Worm (Caenorhabditis elegans) whole organism, late embryonic: ENCODE measurements around the gene cog-1.

Experiments
- ahr-1 ChIP-seq: sonication (generic microtip); optimal IDR thresholded peaks from 2 replicates; lab custom pipeline; 2016; ENCODE audit warnings: missing genetic modification characterization, missing compliant biosample characterization
- ceh-14 ChIP-seq: sonication (generic microtip); optimal IDR thresholded peaks from 2 replicates; lab custom pipeline; 2016; ENCODE audit warnings: missing genotype, missing genetic modification characterization, missing compliant biosample characterization
- ceh-2 ChIP-seq: sonication (generic microtip); optimal IDR thresholded peaks from 2 replicates; lab custom pipeline; 2016; ENCODE audit warnings: missing genotype, missing genetic modification characterization, missing compliant biosample characterization
- ceh-22 ChIP-seq: sonication (generic microtip); optimal IDR thresholded peaks from 2 replicates; lab custom pipeline; 2017; ENCODE audit warnings: missing biosample characterization, missing genetic modification characterization
- ceh-30 ChIP-seq: fragments of 150-350 bp; optimal IDR thresholded peaks from 2 replicates; lab custom pipeline; 2014; ENCODE audit warnings: missing biosample characterization, missing genetic modification characterization
- ceh-31 ChIP-seq: sonication (generic microtip); optimal IDR thresholded peaks from 2 replicates; lab custom pipeline; 2016; ENCODE audit warnings: missing genetic modification characterization, missing compliant biosample characterization
- ceh-34 ChIP-seq: sonication (generic microtip); optimal IDR thresholded peaks from 2 replicates; lab custom pipeline; 2016; ENCODE audit warnings: mild to moderate bottlenecking, missing genetic modification characterization, missing compliant biosample characterization
- ceh-45 ChIP-seq: fragments of 200-800 bp; sonication (Bioruptor generic); IDR thresholded peaks from 2 replicates; pipeline ENCODE4 v1.3.6; 2022; ENCODE audit warnings: missing genetic modification reagents, missing genetic modification characterization, missing compliant biosample characterization
- ceh-48 ChIP-seq: sonication (generic microtip); optimal IDR thresholded peaks from 2 replicates; lab custom pipeline; 2016; ENCODE audit warnings: missing genetic modification characterization, inconsistent platforms, missing compliant biosample characterization
- dve-1 ChIP-seq: sonication (generic microtip); optimal IDR thresholded peaks from 2 replicates; lab custom pipeline; 2017; ENCODE audit warnings: antibody characterized with exemption, mild to moderate bottlenecking, missing genetic modification characterization, missing compliant biosample characterization
- hlh-13 ChIP-seq: fragments of 200-800 bp; sonication (Bioruptor generic); optimal IDR thresholded peaks from 2 replicates; lab custom pipeline; 2018; ENCODE audit warnings: mild to moderate bottlenecking, missing genetic modification characterization, missing compliant biosample characterization
- hlh-15 ChIP-seq: sonication (generic microtip); optimal IDR thresholded peaks from 2 replicates; lab custom pipeline; 2016; ENCODE audit warnings: missing genetic modification characterization, missing compliant biosample characterization
- hlh-30 ChIP-seq: sonication (generic microtip); optimal IDR thresholded peaks from 2 replicates; lab custom pipeline; 2017; ENCODE audit warnings: antibody characterized with exemption, missing genetic modification characterization, missing compliant biosample characterization; ENCODE audit not compliant: insufficient read depth
- hlh-6 ChIP-seq: sonication (generic microtip); optimal IDR thresholded peaks from 2 replicates; lab custom pipeline; 2016; ENCODE audit warnings: missing genotype, missing genetic modification characterization, missing compliant biosample characterization
- hlh-8 ChIP-seq: sonication (generic microtip); optimal IDR thresholded peaks from 2 replicates; lab custom pipeline; 2016; ENCODE audit warnings: missing genotype, missing genetic modification characterization, missing compliant biosample characterization
- nfya-1 ChIP-seq: sonication (generic microtip); optimal IDR thresholded peaks from 2 replicates; lab custom pipeline; 2017; ENCODE audit warnings: missing genetic modification characterization, mild to moderate bottlenecking, missing compliant biosample characterization, antibody characterized with exemption, moderate library complexity
- odd-2 ChIP-seq: sonication (generic microtip); optimal IDR thresholded peaks from 2 replicates; lab custom pipeline; 2017; ENCODE audit warnings: antibody characterized with exemption, mild to moderate bottlenecking, missing genetic modification characterization, missing compliant biosample characterization
- pag-3 ChIP-seq: sonication (generic microtip); optimal IDR thresholded peaks from 2 replicates; lab custom pipeline; 2016; ENCODE audit warnings: missing compliant biosample characterization, missing genetic modification characterization, borderline replicate concordance
- pat-9 ChIP-seq: fragments of 200-800 bp; sonication (Bioruptor generic); optimal IDR thresholded peaks from 2 replicates; lab custom pipeline; 2018; ENCODE audit warnings: mild to moderate bottlenecking, missing genetic modification characterization, moderate library complexity, missing compliant biosample characterization
- sox-4 ChIP-seq: sonication (generic microtip); optimal IDR thresholded peaks from 2 replicates; lab custom pipeline; 2017; ENCODE audit warnings: mild to moderate bottlenecking, missing genetic modification characterization, inconsistent platforms, missing compliant biosample characterization
- syd-9 ChIP-seq: sonication (generic microtip); optimal IDR thresholded peaks from 2 replicates; lab custom pipeline; 2016; ENCODE audit warnings: mild to moderate bottlenecking, missing genetic modification characterization, moderate library complexity, missing compliant biosample characterization
- unc-3 ChIP-seq, 2 experiments: fragments of 200-800 bp in 1 of 2; sonication (Bioruptor generic) in 1 of 2; sonication (generic microtip) in 1 of 2; conservative IDR thresholded peaks in 1 of 2; optimal IDR thresholded peaks in 1 of 2; 2 replicates each; pipeline versions ENCODE4 v1.3.6 to Lab custom; 2016 to 2022; ENCODE audit warnings: missing compliant biosample characterization in 2 of 2, missing genetic modification characterization in 2 of 2, missing genetic modification reagents in 1 of 2
- unc-42 ChIP-seq: sonication (generic microtip); optimal IDR thresholded peaks from 2 replicates; lab custom pipeline; 2016; ENCODE audit warnings: missing genotype, missing genetic modification characterization, missing compliant biosample characterization
- unc-86 ChIP-seq: sonication (generic microtip); optimal IDR thresholded peaks from 2 replicates; lab custom pipeline; 2016; ENCODE audit warnings: missing genetic modification characterization, missing compliant biosample characterization
- ztf-16 ChIP-seq: sonication (generic microtip); optimal IDR thresholded peaks from 2 replicates; lab custom pipeline; 2017; ENCODE audit warnings: missing genetic modification characterization, missing compliant biosample characterization

The cog-1 gene

DNA sequence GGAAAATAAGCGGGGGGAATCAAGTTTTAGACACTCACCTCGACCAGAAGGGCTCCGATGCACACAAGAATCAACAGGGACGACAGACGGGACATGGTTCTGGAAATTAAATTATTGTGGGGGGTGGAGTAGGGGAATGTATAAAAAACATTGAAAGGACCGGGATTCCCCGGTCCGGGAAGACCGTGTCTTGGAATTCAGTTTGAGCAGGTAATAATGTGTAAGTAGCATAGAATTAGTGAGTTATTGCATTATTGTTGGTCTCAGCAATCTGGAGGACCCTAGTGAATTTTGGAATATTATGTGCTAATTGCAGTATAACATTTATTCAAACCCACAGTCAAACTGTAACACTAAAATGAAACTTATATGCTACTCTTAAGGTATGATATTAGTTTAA lies 8.0 kb downstream of the cog-1 start, which contains the start of gene R03C1.1:
Gene R03C1.1, minus strand, starts transcription at position 101 of the 400 bp plus-strand sequence.
- no peak for TF ChIP-seq sox-4 (tag; lab: Kevin White, UChicago)
- no peak for TF ChIP-seq hlh-8 (tag; lab: Kevin White, UChicago)
- TF ChIP-seq ceh-22 = no peak
- no peak for TF ChIP-seq unc-3 (GFP tag; conservative IDR thresholded peaks at IDR 0.05; lab: Robert Waterston, UW)
- no peak for TF ChIP-seq unc-3 (tag; optimal IDR thresholded peaks at IDR 0.05; lab: Kevin White, UChicago)

ce11 chrII:14916848-14917247 lies 14.6 kb downstream of the cog-1 start:
- TF ChIP-seq hlh-30 (tag; lab: Kevin White, UChicago) (peak; percentile 9), nfya-1 (tag; lab: Kevin White, UChicago) (no peak)

ce11 chrII:14919148-14919755 lies 17.0 kb downstream of the cog-1 start, which contains the start of gene pde-3:
pde-3 (plus strand) TSS chrII:14919705.
- TF ChIP-seq pag-3 (no peak), ceh-31 (no peak), ceh-2 (tag; lab: Kevin White, UChicago) (no peak), ceh-30 (no peak), ceh-48 (tag; lab: Kevin White, UChicago) (no peak), hlh-8 (tag; lab: Kevin White, UChicago) (no peak), ceh-34 (tag; lab: Kevin White, UChicago) (no peak), unc-86 (tag; lab: Kevin White, UChicago) (no peak), hlh-15 (tag; lab: Kevin White, UChicago) (no peak), ahr-1 (no peak)

DNA sequence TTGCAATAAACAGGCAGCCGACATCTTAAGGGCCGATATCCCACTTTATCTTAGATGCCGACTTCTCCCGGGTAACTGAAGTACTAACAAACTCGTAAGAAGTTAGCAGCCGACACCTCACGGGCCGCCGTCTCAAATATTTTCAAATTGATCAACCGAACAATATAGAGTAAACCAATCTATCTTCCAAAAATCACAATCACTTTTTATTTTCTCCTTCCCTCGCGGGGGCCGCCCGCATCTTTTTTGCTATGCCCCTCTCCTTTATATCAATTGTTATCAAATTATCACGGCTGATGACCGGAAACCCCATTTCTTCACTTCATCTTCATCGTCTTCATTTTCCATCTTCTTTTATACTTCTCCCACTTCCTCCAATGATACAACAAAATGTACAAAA lies 26.5 kb downstream of the cog-1 start:
- no peak for TF ChIP-seq pat-9 (tag; lab: Kevin White, UChicago)
- TF ChIP-seq hlh-8 (tag; lab: Kevin White, UChicago) = no peak
- TF ChIP-seq hlh-13 = no peak

- no peak for TF ChIP-seq hlh-6 (tag; lab: Kevin White, UChicago)
- TF ChIP-seq unc-42 (tag; lab: Kevin White, UChicago) = no peak
- TF ChIP-seq pat-9 (tag; lab: Kevin White, UChicago) = no peak
- no peak for TF ChIP-seq ceh-2 (tag; lab: Kevin White, UChicago)
- TF ChIP-seq ceh-45 (GFP tag; lab: Robert Waterston, UW) = no peak
- no peak for TF ChIP-seq dve-1 (tag; lab: Kevin White, UChicago)
- TF ChIP-seq hlh-8 (tag; lab: Kevin White, UChicago) = no peak
- no peak for TF ChIP-seq ceh-22
- TF ChIP-seq syd-9 (tag; lab: Kevin White, UChicago) = no peak
Measured at ce11 chrII:14935431-14936071, 33.3 kb downstream of the cog-1 start.

DNA sequence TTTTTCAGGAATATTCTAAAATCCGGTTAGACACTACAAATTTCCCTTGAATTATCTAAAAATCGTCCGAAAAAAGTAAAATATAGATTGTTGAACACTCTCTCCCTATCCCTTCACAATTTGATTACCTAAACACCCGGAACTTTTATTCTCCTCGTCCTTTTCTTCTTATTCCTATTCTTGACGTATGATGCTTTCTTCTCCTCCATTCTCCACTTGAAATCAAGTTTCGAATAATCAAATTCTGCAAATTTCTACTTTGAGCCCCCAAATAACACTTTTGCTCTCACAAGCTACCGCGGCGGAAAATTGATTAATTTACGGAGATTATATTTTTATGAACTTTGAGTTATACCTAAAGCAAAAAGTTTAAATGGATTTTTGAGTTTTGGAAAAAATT lies 36.0 kb downstream of the cog-1 start:
- TF ChIP-seq ztf-16 (tag; lab: Kevin White, UChicago) (no peak), unc-42 (tag; lab: Kevin White, UChicago) (peak; percentile 97), odd-2 (tag; lab: Kevin White, UChicago) (no peak)

ce11 chrII:14940325-14940724 lies 38.0 kb downstream of the cog-1 start:
- TF ChIP-seq ceh-14 (peak; percentile 19), unc-42 (tag; lab: Kevin White, UChicago) (peak; percentile 74), unc-86 (tag; lab: Kevin White, UChicago) (no peak)
